Worm (Caenorhabditis elegans): ENCODE measurements around the gene pkg-2.

Gene pkg-2

ce11 chrIV:8530042-8531027, 9.6 kb downstream of the pkg-2 start (continued):
- TF ChIP-seq xbp-1 (tag; optimal IDR thresholded peaks at IDR 0.05) (peak; percentile 33), nhr-19 (GFP tag; conservative IDR thresholded peaks at IDR 0.05) (peak; percentile 51), pqm-1 (tag; optimal IDR thresholded peaks at IDR 0.05) (peak; percentile 60), lin-14 (GFP tag; optimal IDR thresholded peaks at IDR 0.05) (peak; percentile 81), mdl-1 (tag; optimal IDR thresholded peaks at IDR 0.05) (no peak), ztf-11 (tag; optimal IDR thresholded peaks at IDR 0.05) (no peak)

ce11 chrIV:8532024-8532423, 11.3 kb downstream of the pkg-2 start:
- TF ChIP-seq nhr-19 (GFP tag; conservative IDR thresholded peaks at IDR 0.05) (0 out of 2 replicates have a peak, but pooled peaks have one; percentile 9), pag-3 (tag; optimal IDR thresholded peaks at IDR 0.05; ENCODE audit: borderline replicate concordance, insufficient read depth) (no peak), lin-35 (GFP tag; optimal IDR thresholded peaks at IDR 0.05) (peak in 1 of 2 experiments; percentile 36), nhr-71 (tag; optimal IDR thresholded peaks at IDR 0.05) (peak; percentile 8), rnt-1 (tag; optimal IDR thresholded peaks at IDR 0.05) (no peak), nhr-20 (tag; optimal IDR thresholded peaks at IDR 0.05) (peak; percentile 18), fos-1 (tag; optimal IDR thresholded peaks at IDR 0.05) (no peak), unc-130 (tag; optimal IDR thresholded peaks at IDR 0.05) (no peak), unc-30 (tag; optimal IDR thresholded peaks at IDR 0.05) (no peak), dpl-1 (GFP tag; optimal IDR thresholded peaks at IDR 0.05) (no peak), blmp-1 (tag; optimal IDR thresholded peaks at IDR 0.05) (peak; percentile 54), elt-2 (tag; optimal IDR thresholded peaks at IDR 0.05) (peak; percentile 76)

DNA sequence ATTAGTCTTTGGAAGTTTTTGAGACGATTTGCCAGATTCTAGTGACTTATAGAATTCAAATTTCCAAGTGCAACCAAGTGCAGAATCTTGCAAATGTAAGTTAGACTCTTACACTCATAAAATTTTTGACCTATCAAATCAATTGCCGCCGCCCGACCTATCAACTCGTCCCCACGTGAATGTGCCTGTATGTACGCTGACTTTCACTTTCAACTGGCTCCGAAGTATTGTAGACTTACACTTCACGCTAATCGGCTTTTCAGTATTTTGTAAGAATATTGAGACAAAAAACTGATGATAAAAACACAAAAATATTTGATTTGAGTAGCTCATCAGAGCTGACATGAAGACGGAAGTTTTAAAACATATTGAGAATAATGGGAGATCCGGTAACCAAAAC, 12.1 kb downstream of the pkg-2 start:
- TF ChIP-seq lin-35 (GFP tag; optimal IDR thresholded peaks at IDR 0.05) = peak in 1 of 2 experiments; percentile 14
- peak; percentile 81 for TF ChIP-seq elt-2 (tag; optimal IDR thresholded peaks at IDR 0.05)
- TF ChIP-seq lin-15B (tag; optimal IDR thresholded peaks at IDR 0.05) = no peak
- no peak for TF ChIP-seq xbp-1 (tag; optimal IDR thresholded peaks at IDR 0.05)
- peak; percentile 30 for TF ChIP-seq blmp-1 (tag; optimal IDR thresholded peaks at IDR 0.05)
- no peak for TF ChIP-seq ets-5 (GFP tag; IDR thresholded peaks at IDR 0.05)

DNA sequence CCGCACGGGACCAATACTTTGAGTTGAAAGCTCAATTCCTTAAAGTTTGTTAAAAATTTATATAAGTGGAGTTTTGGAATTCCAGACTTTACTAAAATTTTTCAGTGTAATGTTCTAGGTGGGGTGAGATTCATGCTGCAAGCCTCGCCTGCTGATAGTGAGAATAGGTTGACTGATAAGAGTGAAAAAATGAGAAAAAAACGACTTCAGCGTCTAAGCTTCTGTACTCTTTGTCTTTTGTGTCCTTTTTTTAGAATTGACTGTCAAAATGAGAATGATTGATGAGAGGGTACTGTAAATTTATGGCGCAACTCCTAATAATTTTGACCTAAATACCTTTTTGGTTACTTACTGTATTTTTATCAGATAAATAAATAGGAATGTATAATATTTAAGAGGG, 13.5 kb downstream of the pkg-2 start:
- TF ChIP-seq xbp-1 (tag; optimal IDR thresholded peaks at IDR 0.05) = no peak
- TF ChIP-seq pag-3 (tag; optimal IDR thresholded peaks at IDR 0.05; ENCODE audit: borderline replicate concordance, insufficient read depth) = no peak
- no peak for TF ChIP-seq egl-13 (tag; optimal IDR thresholded peaks at IDR 0.05)
- peak; percentile 23 for TF ChIP-seq nhr-85 (tag)
- no peak for TF ChIP-seq blmp-1 (tag; optimal IDR thresholded peaks at IDR 0.05)
- TF ChIP-seq lir-3 (tag; optimal IDR thresholded peaks at IDR 0.05; ENCODE audit: poor library complexity) = no peak
- no peak for TF ChIP-seq sox-4 (tag; optimal IDR thresholded peaks at IDR 0.05)
- no peak for TF ChIP-seq ces-1 (GFP tag; optimal IDR thresholded peaks at IDR 0.05)
- TF ChIP-seq tbx-2 (tag; optimal IDR thresholded peaks at IDR 0.05) = no peak

DNA sequence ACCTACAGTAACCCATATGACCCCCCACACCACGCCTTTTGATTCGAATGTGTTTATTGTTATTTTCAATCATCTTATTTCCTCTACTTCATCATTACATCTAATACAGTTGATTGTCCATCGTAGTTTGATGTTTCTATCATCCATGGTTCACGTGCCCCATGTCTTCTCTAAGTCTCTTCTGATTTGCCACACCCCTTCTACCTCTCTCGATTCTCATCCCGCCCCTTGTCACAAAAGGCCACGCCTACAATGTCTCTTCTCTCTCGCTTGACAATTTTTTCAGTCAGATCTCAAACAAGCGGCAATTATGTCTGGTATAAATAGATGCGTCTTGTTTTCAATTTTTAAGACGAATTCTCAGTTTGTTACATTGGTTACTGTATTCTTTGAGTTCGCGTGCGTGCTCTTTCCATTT, 14.3 kb downstream of the pkg-2 start:
- no peak for TF ChIP-seq fkh-8 (tag; optimal IDR thresholded peaks at IDR 0.05)
- peak in 4 of 6 experiments; percentile 21 to 86 (median 62) for TF ChIP-seq elt-3 (tag; optimal IDR thresholded peaks at IDR 0.05)
- peak; percentile 61 for TF ChIP-seq elt-2 (tag; optimal IDR thresholded peaks at IDR 0.05)
- no peak for TF ChIP-seq nhr-77 (tag; optimal IDR thresholded peaks at IDR 0.05)
- no peak for TF ChIP-seq nhr-237 (tag; optimal IDR thresholded peaks at IDR 0.05)
- TF ChIP-seq egl-13 (tag; optimal IDR thresholded peaks at IDR 0.05) = no peak
- no peak for TF ChIP-seq aly-2 (tag; optimal IDR thresholded peaks at IDR 0.05)
- peak; percentile 56 to 57 for TF ChIP-seq lsy-2 (tag; optimal IDR thresholded peaks at IDR 0.05)
- TF ChIP-seq mdl-1 (tag; optimal IDR thresholded peaks at IDR 0.05) = peak; percentile 36 to 93
- TF ChIP-seq nhr-85 (tag) = peak; percentile 94
- peak; percentile 66 for TF ChIP-seq tbx-2 (tag; optimal IDR thresholded peaks at IDR 0.05)
- TF ChIP-seq ets-5 (GFP tag; IDR thresholded peaks at IDR 0.05) = no peak
- no peak for TF ChIP-seq unc-30 (tag; optimal IDR thresholded peaks at IDR 0.05)
- TF ChIP-seq ama-1 (optimal IDR thresholded peaks at IDR 0.05) = peak; percentile 18
- peak; percentile 21 for TF ChIP-seq nhr-47 (tag; optimal IDR thresholded peaks at IDR 0.05)
- TF ChIP-seq lin-15B (tag; optimal IDR thresholded peaks at IDR 0.05) = no peak
- peak; percentile 67 for TF ChIP-seq nhr-19 (GFP tag; conservative IDR thresholded peaks at IDR 0.05)
- peak; percentile 92 for TF ChIP-seq nhr-20 (tag; optimal IDR thresholded peaks at IDR 0.05)
- TF ChIP-seq sptf-1 (tag; optimal IDR thresholded peaks at IDR 0.05) = no peak
- TF ChIP-seq lir-3 (tag; optimal IDR thresholded peaks at IDR 0.05; ENCODE audit: poor library complexity) = peak; percentile 5
- TF ChIP-seq irx-1 (tag; optimal IDR thresholded peaks at IDR 0.05) = peak; percentile 5
- peak; percentile 30 for TF ChIP-seq mep-1 (tag; optimal IDR thresholded peaks at IDR 0.05)
- peak; percentile 31 for TF ChIP-seq C16A3.4 (tag; optimal IDR thresholded peaks at IDR 0.05)
- TF ChIP-seq rnt-1 (tag; optimal IDR thresholded peaks at IDR 0.05) = peak; percentile 43
- TF ChIP-seq hlh-17 (GFP tag; optimal IDR thresholded peaks at IDR 0.05; ENCODE audit: borderline replicate concordance) = no peak
- 0 out of 2 replicates have a peak, but pooled peaks have one; percentile 14 for TF ChIP-seq grh-1 (GFP tag; IDR thresholded peaks at IDR 0.05)

Measured in whole organism, L1 larva.